Fruit fly (Drosophila melanogaster) whole organism, embryonic: ENCODE data around the gene CG7695.
A peak's percentile ranks its signal among the peaks of the same experiment; 100 is the strongest.

ENCODE experiments used
- Adf1 ChIP-seq: fragments of 200-800 bp; sonication (Bioruptor generic); IDR thresholded peaks from 2 replicates; pipeline ENCODE4 v1.3.6; 2022; ENCODE audit warnings: missing biosample characterization, missing genetic modification characterization
- B-H1 ChIP-seq: fragments of 200-800 bp; sonication (Bioruptor generic); IDR thresholded peaks from 3 replicates; pipeline ENCODE4 v1.3.6; 2022; ENCODE audit warnings: missing biosample characterization, missing genetic modification characterization
- CG1024 ChIP-seq: fragments of 200-800 bp; sonication (Bioruptor generic); IDR thresholded peaks from 2 replicates; pipeline ENCODE4 v1.3.6; 2022; ENCODE audit warnings: missing biosample characterization, missing genetic modification characterization
- CG10366 ChIP-seq: fragments of 200-800 bp; sonication (Bioruptor generic); IDR thresholded peaks from 2 replicates; pipeline ENCODE4 v1.3.6; 2022; ENCODE audit warnings: missing biosample characterization, missing genetic modification characterization
- CG10462 ChIP-seq: fragments of 200-800 bp; sonication (Bioruptor generic); optimal IDR thresholded peaks from 2 replicates; lab custom pipeline; 2016; ENCODE audit warnings: missing biosample characterization, missing genetic modification characterization
- CG10654 ChIP-seq: fragments of 200-800 bp; sonication (Bioruptor generic); optimal IDR thresholded peaks from 2 replicates; lab custom pipeline; 2016; ENCODE audit warnings: missing biosample characterization, missing genetic modification characterization
- CG12219 ChIP-seq: fragments of 200-800 bp; sonication (Bioruptor generic); optimal IDR thresholded peaks from 3 replicates; lab custom pipeline; 2018; ENCODE audit warnings: missing biosample characterization, mild to moderate bottlenecking, missing genetic modification characterization
- CG13775 ChIP-seq: fragments of 200-800 bp; sonication (Bioruptor generic); optimal IDR thresholded peaks from 3 replicates; lab custom pipeline; 2017; ENCODE audit warnings: missing biosample characterization, mild to moderate bottlenecking, missing genetic modification characterization
- CG16863 ChIP-seq: fragments of 200-800 bp; sonication (Bioruptor generic); optimal IDR thresholded peaks from 3 replicates; lab custom pipeline; 2016; ENCODE audit warnings: missing biosample characterization, missing genetic modification characterization
- CG2116 ChIP-seq: fragments of 200-800 bp; sonication (Bioruptor generic); optimal IDR thresholded peaks from 3 replicates; lab custom pipeline; 2018; ENCODE audit warnings: missing biosample characterization, mild to moderate bottlenecking, missing genetic modification characterization
- CG33213 ChIP-seq: fragments of 200-800 bp; sonication (Bioruptor generic); optimal IDR thresholded peaks from 3 replicates; lab custom pipeline; 2016; ENCODE audit warnings: missing biosample characterization, missing genetic modification characterization
- CG3838 ChIP-seq: fragments of 200-800 bp; sonication (Bioruptor generic); optimal IDR thresholded peaks from 3 replicates; lab custom pipeline; 2016; ENCODE audit warnings: missing biosample characterization, missing genetic modification characterization
- CG3995 ChIP-seq: fragments of 200-800 bp; sonication (Bioruptor generic); optimal IDR thresholded peaks from 3 replicates; lab custom pipeline; 2016; ENCODE audit warnings: missing biosample characterization, missing genetic modification characterization
- CG42726 ChIP-seq: fragments of 200-800 bp; sonication (Bioruptor generic); IDR thresholded peaks from 2 replicates; pipeline ENCODE4 v1.3.6; 2022; ENCODE audit warnings: missing biosample characterization, missing genetic modification characterization; ENCODE audit not compliant: partially characterized antibody
- CG5180 ChIP-seq: fragments of 200-800 bp; sonication (Bioruptor generic); optimal IDR thresholded peaks from 3 replicates; lab custom pipeline; 2017; ENCODE audit warnings: missing biosample characterization, missing genetic modification characterization, mild to moderate bottlenecking, moderate library complexity, missing genetic modification reagents
- CG6272 ChIP-seq: fragments of 200-800 bp; sonication (Bioruptor generic); IDR thresholded peaks from 2 replicates; pipeline ENCODE4 v1.3.6; 2022; ENCODE audit warnings: missing biosample characterization, missing genetic modification characterization
- CG6813 ChIP-seq: fragments of 200-800 bp; sonication (Bioruptor generic); optimal IDR thresholded peaks from 2 replicates; lab custom pipeline; 2017; ENCODE audit warnings: missing biosample characterization, missing genetic modification characterization, mild to moderate bottlenecking, moderate library complexity, missing genetic modification reagents
- CG7556 ChIP-seq: fragments of 200-800 bp; sonication (Bioruptor generic); optimal IDR thresholded peaks from 2 replicates; lab custom pipeline; 2017; ENCODE audit warnings: missing biosample characterization, mild to moderate bottlenecking, missing genetic modification characterization
- CG7963 ChIP-seq: fragments of 200-800 bp; sonication (Bioruptor generic); IDR thresholded peaks from 3 replicates; pipeline ENCODE4 v1.3.6; 2022; ENCODE audit warnings: missing biosample characterization, missing genetic modification characterization; ENCODE audit not compliant: partially characterized antibody
- CG8281 ChIP-seq: fragments of 200-800 bp; sonication (Bioruptor generic); optimal IDR thresholded peaks from 2 replicates; lab custom pipeline; 2018; ENCODE audit warnings: missing biosample characterization, mild to moderate bottlenecking, missing genetic modification characterization, moderate library complexity
- CG9727 ChIP-seq: fragments of 200-800 bp; sonication (Bioruptor generic); optimal IDR thresholded peaks from 3 replicates; lab custom pipeline; 2017; ENCODE audit warnings: missing biosample characterization, mild to moderate bottlenecking, missing genetic modification characterization
- CG9876 ChIP-seq: fragments of 200-800 bp; sonication (Bioruptor generic); optimal IDR thresholded peaks from 2 replicates; lab custom pipeline; 2016; ENCODE audit warnings: missing biosample characterization, missing genetic modification characterization
- Chrac-16 ChIP-seq: fragments of 200-800 bp; sonication (Bioruptor generic); optimal IDR thresholded peaks from 3 replicates; lab custom pipeline; 2016; ENCODE audit warnings: missing biosample characterization, missing genetic modification characterization
- CrebB ChIP-seq: fragments of 200-800 bp; sonication (Bioruptor generic); optimal IDR thresholded peaks from 3 replicates; lab custom pipeline; 2018; ENCODE audit warnings: missing biosample characterization, mild to moderate bottlenecking, missing genetic modification characterization
- Dref ChIP-seq: fragments of 200-800 bp; sonication (Bioruptor generic); IDR thresholded peaks from 2 replicates; pipeline ENCODE4 v1.3.6; 2022; ENCODE audit warnings: missing biosample characterization, missing genetic modification characterization
- Ets97D ChIP-seq: fragments of 200-800 bp; sonication (Bioruptor generic); optimal IDR thresholded peaks from 3 replicates; lab custom pipeline; 2016; ENCODE audit warnings: missing biosample characterization, missing genetic modification characterization
- HLH54F ChIP-seq: fragments of 200-800 bp; sonication (Bioruptor generic); optimal IDR thresholded peaks from 3 replicates; lab custom pipeline; 2016; ENCODE audit warnings: missing biosample characterization, missing genetic modification characterization
- Lhr ChIP-seq: fragments of 200-800 bp; sonication (Bioruptor generic); optimal IDR thresholded peaks from 3 replicates; lab custom pipeline; 2017; ENCODE audit warnings: mild to moderate bottlenecking, missing biosample characterization, missing genetic modification reagents, missing genetic modification characterization
- Lpt ChIP-seq: fragments of >200 bp; optimal IDR thresholded peaks from 2 replicates; lab custom pipeline; 2018; ENCODE audit warnings: missing biosample characterization, missing genetic modification characterization
- Myb ChIP-seq: fragments of 200-800 bp; sonication (Bioruptor generic); optimal IDR thresholded peaks from 2 replicates; lab custom pipeline; 2016; ENCODE audit warnings: missing biosample characterization, missing genetic modification characterization
- Taf1 ChIP-seq: fragments of 200-800 bp; sonication (Bioruptor generic); IDR thresholded peaks from 2 replicates; pipeline ENCODE4 v1.3.6; 2022; ENCODE audit warnings: missing biosample characterization, missing genetic modification characterization
- Xbp1 ChIP-seq: fragments of 200-800 bp; sonication (Bioruptor generic); optimal IDR thresholded peaks from 3 replicates; lab custom pipeline; 2016; ENCODE audit warnings: missing biosample characterization, mild to moderate bottlenecking, missing genetic modification characterization
- ap ChIP-seq: fragments of 200-800 bp; sonication (Bioruptor generic); IDR thresholded peaks from 2 replicates; pipeline ENCODE4 v1.3.6; 2022; ENCODE audit warnings: missing biosample characterization, missing genetic modification characterization
- br ChIP-seq: fragments of >200 bp; optimal IDR thresholded peaks from 2 replicates; lab custom pipeline; 2017
- ci ChIP-seq: fragments of 200-800 bp; sonication (Bioruptor generic); IDR thresholded peaks from 3 replicates; pipeline ENCODE4 v1.3.6; 2022; ENCODE audit warnings: missing biosample characterization, missing genetic modification characterization
- disco-r ChIP-seq: fragments of 200-800 bp; sonication (Bioruptor generic); optimal IDR thresholded peaks from 2 replicates; lab custom pipeline; 2016; ENCODE audit warnings: missing biosample characterization, missing genetic modification characterization
- ems ChIP-seq: fragments of 200-800 bp; sonication (Bioruptor generic); optimal IDR thresholded peaks from 3 replicates; lab custom pipeline; 2016; ENCODE audit warnings: missing biosample characterization, missing genetic modification characterization
- grau ChIP-seq: fragments of 200-800 bp; optimal IDR thresholded peaks from 3 replicates; lab custom pipeline; 2019; ENCODE audit warnings: missing biosample characterization, mild to moderate bottlenecking, missing genetic modification characterization, moderate library complexity
- hth ChIP-seq: fragments of >200 bp; optimal IDR thresholded peaks from 2 replicates; lab custom pipeline; 2017; ENCODE audit warnings: inconsistent platforms
- inv ChIP-seq: fragments of 200-800 bp; sonication (Bioruptor generic); IDR thresholded peaks from 2 replicates; pipeline ENCODE4 v1.3.6; 2022; ENCODE audit warnings: missing biosample characterization, missing genetic modification characterization; ENCODE audit not compliant: partially characterized antibody
- jigr1 ChIP-seq: fragments of 200-800 bp; sonication (Bioruptor generic); IDR thresholded peaks from 3 replicates; pipeline ENCODE4 v1.3.6; 2022; ENCODE audit warnings: missing biosample characterization, missing genetic modification characterization
- jing ChIP-seq: fragments of 200-800 bp; sonication (Bioruptor generic); optimal IDR thresholded peaks from 2 replicates; lab custom pipeline; 2018; ENCODE audit warnings: missing biosample characterization, mild to moderate bottlenecking, missing genetic modification characterization
- jumu ChIP-seq: fragments of 200-800 bp; sonication (Bioruptor generic); optimal IDR thresholded peaks from 3 replicates; lab custom pipeline; 2016; ENCODE audit warnings: missing biosample characterization, missing genetic modification characterization
- knrl ChIP-seq: fragments of 200-800 bp; sonication (Bioruptor generic); IDR thresholded peaks from 3 replicates; pipeline ENCODE4 v1.3.6; 2022; ENCODE audit warnings: missing biosample characterization, missing genetic modification characterization; ENCODE audit not compliant: partially characterized antibody
- lola ChIP-seq, 3 experiments: fragments of >200 bp in 2 of 3; fragments of 200-800 bp in 1 of 3; sonication (Bioruptor generic) in 1 of 3; optimal IDR thresholded peaks; 2 replicates each; lab custom pipeline; 2017 to 2019; ENCODE audit warnings: missing biosample characterization in 3 of 3, missing genetic modification characterization in 3 of 3, mild to moderate bottlenecking in 1 of 3, moderate library complexity in 1 of 3
- pan ChIP-seq, 4 experiments: fragments of >200 bp in 3 of 4; fragments of 200-800 bp in 1 of 4; sonication (Bioruptor generic) in 1 of 4; optimal IDR thresholded peaks in 3 of 4; IDR thresholded peaks in 1 of 4; 2 replicates each; pipeline versions ENCODE4 v1.3.6 to Lab custom; 2017 to 2022; ENCODE audit warnings: missing biosample characterization in 2 of 4, missing genetic modification characterization in 2 of 4, mixed read lengths in 1 of 4
- scrt ChIP-seq: fragments of 200-800 bp; sonication (Bioruptor generic); optimal IDR thresholded peaks from 2 replicates; lab custom pipeline; 2018; ENCODE audit warnings: missing biosample characterization, mild to moderate bottlenecking, missing genetic modification characterization, moderate library complexity
- stwl ChIP-seq: fragments of 200-800 bp; sonication (Bioruptor generic); optimal IDR thresholded peaks from 3 replicates; lab custom pipeline; 2018; ENCODE audit warnings: missing biosample characterization, mild to moderate bottlenecking, missing genetic modification characterization, moderate library complexity
- tup ChIP-seq: fragments of 200-800 bp; sonication (Bioruptor generic); optimal IDR thresholded peaks from 2 replicates; lab custom pipeline; 2016; ENCODE audit warnings: missing biosample characterization, mild to moderate bottlenecking, missing genetic modification characterization, moderate library complexity
- wek ChIP-seq: fragments of 200-800 bp; sonication (Bioruptor generic); optimal IDR thresholded peaks from 3 replicates; lab custom pipeline; 2018; ENCODE audit warnings: missing biosample characterization, mild to moderate bottlenecking, missing genetic modification characterization, moderate library complexity
- zen2 ChIP-seq: fragments of 200-800 bp; sonication (Bioruptor generic); IDR thresholded peaks from 3 replicates; pipeline ENCODE4 v1.3.6; 2022; ENCODE audit warnings: missing biosample characterization, missing genetic modification characterization; ENCODE audit not compliant: partially characterized antibody

The CG7695 gene

DNA sequence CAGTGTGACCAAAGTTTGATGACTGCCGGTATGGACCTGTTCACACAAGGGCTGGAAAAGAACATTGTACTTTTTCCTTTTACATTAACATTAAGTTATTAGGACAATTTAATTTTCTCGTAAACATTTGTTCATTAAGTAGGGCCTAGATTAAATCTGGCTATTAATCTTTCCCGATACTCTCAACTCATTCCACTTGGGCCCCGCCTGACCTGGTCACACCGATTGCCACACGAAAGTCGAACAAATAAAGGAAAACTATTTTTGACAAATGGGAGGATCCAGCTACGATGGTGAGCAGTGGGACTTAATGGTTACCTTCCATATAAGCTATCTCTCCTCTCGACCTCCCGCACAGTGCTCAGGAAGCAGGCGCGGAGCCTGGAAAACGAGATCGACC lies 46.2 kb upstream of the CG7695 start, which contains the start of the genes Cpsf73 and Gos28 (continued):
- TF ChIP-seq knrl (peak; percentile 61; the same call in 2 of the 3 replicates), CG6813 (GFP tag; lab: Kevin White, UChicago) (no peak), Ets97D (peak; percentile 36), Lpt (GFP tag; lab: Kevin White, UChicago) (no peak), CG7963 (GFP tag; lab: Robert Waterston, UW) (no peak), Dref (GFP tag; lab: Robert Waterston, UW) (no peak), Xbp1 (peak; percentile 6), stwl (peak; percentile 75), HLH54F (GFP tag; lab: Kevin White, UChicago) (peak; percentile 53), Chrac-16 (no peak), ems (GFP tag; lab: Kevin White, UChicago) (no peak), CG9876 (no peak), hth (lab: Kevin White, UChicago) (no peak), CG9727 (GFP tag; lab: Kevin White, UChicago) (no peak), CG5180 (GFP tag; lab: Kevin White, UChicago) (no peak), jumu (peak; percentile 50), Adf1 (GFP tag; lab: Robert Waterston, UW) (no peak), CG2116 (GFP tag; lab: Kevin White, UChicago) (peak; percentile 51), scrt (GFP tag; lab: Kevin White, UChicago) (peak; percentile 24), CG13775 (GFP tag; lab: Kevin White, UChicago) (peak; percentile 30), jing (GFP tag; lab: Kevin White, UChicago) (no peak), CG42726 (GFP tag; lab: Robert Waterston, UW) (no peak), Taf1 (GFP tag; lab: Robert Waterston, UW) (no peak), lola (GFP tag; optimal IDR thresholded peaks at IDR 0.05; lab: Kevin White, UChicago) (peak in 1 of 3 experiments; percentile 24), CG8281 (tag; lab: Kevin White, UChicago) (no peak), ap (no peak), CG10462 (no peak), tup (GFP tag; lab: Kevin White, UChicago) (no peak), B-H1 (GFP tag; lab: Robert Waterston, UW) (no peak), Lhr (GFP tag; lab: Kevin White, UChicago) (peak; percentile 22), CG1024 (GFP tag; lab: Robert Waterston, UW) (no peak), CG7556 (no peak), jigr1 (GFP tag; lab: Robert Waterston, UW) (no peak), CG10654 (GFP tag; lab: Kevin White, UChicago) (no peak), CG33213 (peak; percentile 40), disco-r (GFP tag; lab: Kevin White, UChicago) (no peak), ci (GFP tag; lab: Robert Waterston, UW) (no peak), grau (peak; percentile 29), CG6272 (GFP tag; lab: Robert Waterston, UW) (no peak; the same call in 1 of the 2 replicates), CG3838 (GFP tag; lab: Kevin White, UChicago) (no peak), wek (GFP tag; lab: Kevin White, UChicago) (no peak), CG3995 (GFP tag; lab: Kevin White, UChicago) (no peak), CG12219 (GFP tag; lab: Kevin White, UChicago) (no peak), CG10366 (GFP tag; lab: Robert Waterston, UW) (no peak), zen2 (GFP tag; lab: Robert Waterston, UW) (no peak; the same call in 2 of the 3 replicates), CG16863 (GFP tag; lab: Kevin White, UChicago) (no peak), inv (GFP tag; lab: Robert Waterston, UW) (peak; percentile 42; the same call in 1 of the 2 replicates), CrebB (no peak), br (lab: Kevin White, UChicago) (no peak), pan (optimal IDR thresholded peaks at IDR 0.05; lab: Kevin White, UChicago) (no peak), pan (GFP tag; optimal IDR thresholded peaks at IDR 0.05 in 1 of 2, IDR thresholded peaks at IDR 0.05 in 1 of 2) (no peak), Myb (GFP tag; lab: Kevin White, UChicago) (peak; percentile 19)
